Fruit fly (Drosophila melanogaster): ENCODE measurements around the gene mrva.
A peak's percentile ranks its signal among the peaks of the same experiment; 100 is the strongest.

mrva gene

DNA sequence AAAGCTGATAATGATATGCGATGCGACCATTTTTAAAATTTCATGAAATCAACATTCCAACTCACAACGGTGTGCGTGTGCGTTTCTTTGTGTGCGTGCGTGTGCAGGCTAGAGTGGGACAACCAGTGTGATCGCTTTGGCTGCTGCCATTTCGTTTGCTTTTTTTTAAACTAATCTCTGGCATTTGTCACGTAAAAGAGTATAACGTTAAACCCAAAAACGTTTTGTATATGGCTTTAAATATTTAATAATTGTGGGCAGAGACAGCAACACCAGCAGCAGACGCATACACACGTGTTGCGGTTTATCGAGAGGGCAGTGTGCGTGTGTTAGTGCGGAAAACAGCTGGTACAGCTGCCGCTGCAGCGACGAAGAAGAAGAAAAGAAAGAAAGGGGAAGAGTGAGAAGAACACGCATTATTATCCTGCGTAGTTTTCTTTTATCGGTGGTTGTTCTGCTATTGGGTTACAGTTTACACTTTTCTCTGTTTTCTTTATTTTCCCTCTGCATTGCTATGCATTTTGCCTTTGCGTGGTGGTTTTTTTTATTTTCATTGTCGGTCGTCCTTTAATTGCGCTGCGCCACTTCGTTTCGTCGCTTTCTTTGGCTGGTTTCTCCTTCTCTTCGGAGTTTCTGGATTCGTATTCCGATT is 41.7 kb upstream of the mrva start (continued):
- TF ChIP-seq Eip93F (GFP tag; optimal IDR thresholded peaks at IDR 0.05): no peak
- TF ChIP-seq esn (GFP tag; optimal IDR thresholded peaks at IDR 0.05): no peak
- no peak for TF ChIP-seq CG3032 (tag; optimal IDR thresholded peaks at IDR 0.05)
- no peak for TF ChIP-seq topi (GFP tag; optimal IDR thresholded peaks at IDR 0.05)
- TF ChIP-seq net (GFP tag; optimal IDR thresholded peaks at IDR 0.05): peak; percentile 15
- TF ChIP-seq Hr38 (GFP tag; optimal IDR thresholded peaks at IDR 0.05): no peak
- no peak for TF ChIP-seq CG3919 (GFP tag; optimal IDR thresholded peaks at IDR 0.05)
- TF ChIP-seq CG6163 (GFP tag; IDR thresholded peaks at IDR 0.05): 0 out of 3 replicates have a peak, but pooled peaks have one; percentile 28
- TF ChIP-seq ss (GFP tag; optimal IDR thresholded peaks at IDR 0.05): peak; percentile 9 to 49
- TF ChIP-seq CG9139 (GFP tag; optimal IDR thresholded peaks at IDR 0.05): no peak
- TF ChIP-seq Gug (GFP tag; IDR thresholded peaks at IDR 0.05): no peak
- TF ChIP-seq lz (GFP tag; optimal IDR thresholded peaks at IDR 0.05): no peak
- TF ChIP-seq Sox14 (GFP tag; optimal IDR thresholded peaks at IDR 0.05): peak; percentile 77

dm6 chr3L:7369543-7369942 is 40.9 kb upstream of the mrva start, which contains the start of gene akirin:
Gene akirin, plus strand, starts transcription at chr3L:7369843.
- TF ChIP-seq CG32006 (GFP tag; optimal IDR thresholded peaks at IDR 0.05) (no peak), CG6163 (GFP tag; IDR thresholded peaks at IDR 0.05) (0 out of 3 replicates have a peak, but pooled peaks have one; percentile 39), fd85E (GFP tag; optimal IDR thresholded peaks at IDR 0.05) (no peak), OdsH (GFP tag; optimal IDR thresholded peaks at IDR 0.05) (no peak), CG16779 (tag; optimal IDR thresholded peaks at IDR 0.05) (no peak), fd59A (GFP tag; optimal IDR thresholded peaks at IDR 0.05) (no peak)

DNA sequence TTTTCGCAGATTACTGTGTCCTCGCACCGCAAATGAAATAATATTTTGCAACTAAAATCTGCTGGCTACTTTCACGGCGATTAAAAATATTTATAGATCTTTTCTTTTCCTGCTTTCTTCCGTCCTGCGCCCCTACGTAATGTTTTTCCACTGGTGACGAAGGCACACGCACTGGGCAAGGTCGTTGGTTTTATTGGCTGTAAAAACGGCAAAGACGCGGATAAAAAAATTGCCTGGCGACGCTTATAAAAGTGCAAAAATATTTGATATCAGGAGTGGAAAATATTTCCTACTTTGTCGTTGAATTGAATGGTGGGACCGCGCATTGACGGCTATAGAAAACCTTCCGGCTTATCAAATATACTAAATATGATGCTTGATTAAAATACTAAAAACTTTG is 40.3 kb upstream of the mrva start, which contains the start of gene Sh3beta:
Gene Sh3beta (minus strand): TSS at position 327 of the 400 bp plus-strand sequence.
- TF ChIP-seq vri (GFP tag; optimal IDR thresholded peaks at IDR 0.05) (peak; percentile 8), topi (GFP tag; optimal IDR thresholded peaks at IDR 0.05) (no peak), CG6854 (GFP tag; optimal IDR thresholded peaks at IDR 0.05) (peak; percentile 25), dsx (GFP tag; optimal IDR thresholded peaks at IDR 0.05; ENCODE audit: poor library complexity, severe bottlenecking) (peak; percentile 86)

- TF ChIP-seq CG4318 (GFP tag; optimal IDR thresholded peaks at IDR 0.05) (no peak), Eip75B (GFP tag; optimal IDR thresholded peaks at IDR 0.05) (no peak), Sox15 (GFP tag; optimal IDR thresholded peaks at IDR 0.05) (no peak), CG31627 (GFP tag; optimal IDR thresholded peaks at IDR 0.05) (peak; percentile 10), CG34406 (GFP tag; optimal IDR thresholded peaks at IDR 0.05) (no peak), CG11762 (GFP tag; optimal IDR thresholded peaks at IDR 0.05; ENCODE audit: insufficient read depth) (no peak), CG10669 (GFP tag; optimal IDR thresholded peaks at IDR 0.05) (peak; percentile 8), fd85E (GFP tag; optimal IDR thresholded peaks at IDR 0.05) (no peak), CG3032 (tag; optimal IDR thresholded peaks at IDR 0.05) (no peak), acj6 (GFP tag; optimal IDR thresholded peaks at IDR 0.05) (peak; percentile 10), achi (GFP tag; optimal IDR thresholded peaks at IDR 0.05) (peak; percentile 8), CG8319 (GFP tag; optimal IDR thresholded peaks at IDR 0.05) (no peak), Eip78C (GFP tag) (peak; percentile 82), dac (GFP tag; optimal IDR thresholded peaks at IDR 0.05) (no peak), CG6163 (GFP tag; IDR thresholded peaks at IDR 0.05) (peak; percentile 42; the same call in 1 of the 3 replicates), CG8119 (GFP tag; IDR thresholded peaks at IDR 0.05) (peak; percentile 28; the same call in 1 of the 3 replicates), Sox14 (GFP tag; optimal IDR thresholded peaks at IDR 0.05) (peak; percentile 94), CG16779 (tag; optimal IDR thresholded peaks at IDR 0.05) (no peak), Ets96B (tag; optimal IDR thresholded peaks at IDR 0.05) (no peak), Met (GFP tag; optimal IDR thresholded peaks at IDR 0.05) (peak; percentile 20), fkh (GFP tag; optimal IDR thresholded peaks at IDR 0.05) (peak; percentile 77), Lpt (GFP tag; optimal IDR thresholded peaks at IDR 0.05) (no peak), topi (GFP tag; optimal IDR thresholded peaks at IDR 0.05) (peak; percentile 15), OdsH (GFP tag; optimal IDR thresholded peaks at IDR 0.05) (no peak), CG6808 (GFP tag; optimal IDR thresholded peaks at IDR 0.05) (no peak), CG8632 (GFP tag; optimal IDR thresholded peaks at IDR 0.05) (peak; percentile 10), Sox102F (GFP tag; optimal IDR thresholded peaks at IDR 0.05) (peak; percentile 46), net (GFP tag; optimal IDR thresholded peaks at IDR 0.05) (no peak), vri (GFP tag; optimal IDR thresholded peaks at IDR 0.05) (peak; percentile 2), ss (GFP tag; optimal IDR thresholded peaks at IDR 0.05) (peak; percentile 44 to 45)
Measured at dm6 chr3L:7367798-7368678, 39.4 kb upstream of the mrva start.

All from whole organism, prepupa.